Fruit fly (Drosophila melanogaster) whole organism, embryonic: ENCODE results near the gene CG9933.

Source experiments
- CG11560 ChIP-seq: fragments of 200-800 bp; sonication (Bioruptor generic); IDR thresholded peaks from 3 replicates; pipeline ENCODE4 v1.3.6; 2022; ENCODE audit warnings: missing biosample characterization, missing genetic modification characterization
- CG12769 ChIP-seq: fragments of 200-800 bp; sonication (Bioruptor generic); optimal IDR thresholded peaks from 2 replicates; lab custom pipeline; 2019; ENCODE audit warnings: missing biosample characterization, mild to moderate bottlenecking, missing genetic modification characterization, moderate library complexity
- CG4617 ChIP-seq: fragments of 200-800 bp; sonication (Bioruptor generic); optimal IDR thresholded peaks from 3 replicates; lab custom pipeline; 2016; ENCODE audit warnings: missing biosample characterization, missing genetic modification characterization, borderline replicate concordance
- CG6813 ChIP-seq: fragments of 200-800 bp; sonication (Bioruptor generic); optimal IDR thresholded peaks from 2 replicates; lab custom pipeline; 2017; ENCODE audit warnings: missing biosample characterization, missing genetic modification characterization, mild to moderate bottlenecking, moderate library complexity, missing genetic modification reagents
- CG9817 ChIP-seq: fragments of 200-800 bp; sonication (Bioruptor generic); optimal IDR thresholded peaks from 2 replicates; lab custom pipeline; 2018; ENCODE audit warnings: missing biosample characterization, mild to moderate bottlenecking, missing genetic modification characterization, moderate library complexity
- D ChIP-seq, 2 experiments: fragments of 200-800 bp in 1 of 2; fragments of >200 bp in 1 of 2; sonication (Bioruptor generic) in 1 of 2; optimal IDR thresholded peaks; 2 replicates in 1 of 2; 3 replicates in 1 of 2; lab custom pipeline; 2017; ENCODE audit warnings: mild to moderate bottlenecking in 1 of 2, missing biosample characterization in 1 of 2, missing genetic modification characterization in 1 of 2, missing genetic modification reagents in 1 of 2
- Dp ChIP-seq: fragments of 200-800 bp; sonication (Bioruptor generic); optimal IDR thresholded peaks from 2 replicates; lab custom pipeline; 2018; ENCODE audit warnings: missing biosample characterization, mild to moderate bottlenecking, missing genetic modification characterization, moderate library complexity
- ERR ChIP-seq: fragments of 200-800 bp; sonication (Bioruptor generic); optimal IDR thresholded peaks from 2 replicates; lab custom pipeline; 2016; ENCODE audit warnings: missing biosample characterization, missing genetic modification characterization
- HmgZ ChIP-seq: fragments of 200-800 bp; sonication (Bioruptor generic); optimal IDR thresholded peaks from 2 replicates; lab custom pipeline; 2018; ENCODE audit warnings: missing biosample characterization, mild to moderate bottlenecking, missing genetic modification characterization
- Hmr ChIP-seq: fragments of 200-800 bp; sonication (Bioruptor generic); optimal IDR thresholded peaks from 3 replicates; lab custom pipeline; 2017; ENCODE audit warnings: mild to moderate bottlenecking, missing biosample characterization, missing genetic modification reagents, missing genetic modification characterization
- Hr78 ChIP-seq, 2 experiments: fragments of 200-800 bp in 1 of 2; fragments of >200 bp in 1 of 2; sonication (Bioruptor generic) in 1 of 2; optimal IDR thresholded peaks; 2 replicates each; lab custom pipeline; 2017 to 2019; ENCODE audit warnings: missing biosample characterization in 2 of 2, missing genetic modification characterization in 2 of 2, mild to moderate bottlenecking in 1 of 2, moderate library complexity in 1 of 2
- Scr ChIP-seq: fragments of 200-800 bp; sonication (Bioruptor generic); IDR thresholded peaks from 2 replicates; pipeline ENCODE4 v1.3.6; 2022; ENCODE audit warnings: missing biosample characterization, missing genetic modification characterization; ENCODE audit not compliant: partially characterized antibody
- bbx ChIP-seq: fragments of 200-800 bp; sonication (Bioruptor generic); IDR thresholded peaks from 2 replicates; pipeline ENCODE4 v1.3.6; 2022; ENCODE audit warnings: missing biosample characterization, missing genetic modification characterization; ENCODE audit not compliant: partially characterized antibody
- bigmax ChIP-seq: fragments of 200-800 bp; sonication (Bioruptor generic); optimal IDR thresholded peaks from 2 replicates; lab custom pipeline; 2018; ENCODE audit warnings: missing biosample characterization, mild to moderate bottlenecking, missing genetic modification characterization
- dati ChIP-seq: fragments of 200-800 bp; sonication (Bioruptor generic); IDR thresholded peaks from 2 replicates; pipeline ENCODE4 v1.3.6; 2022; ENCODE audit warnings: missing biosample characterization, missing genetic modification characterization
- fd64A ChIP-seq: fragments of 200-800 bp; sonication (Bioruptor generic); optimal IDR thresholded peaks from 3 replicates; lab custom pipeline; 2018; ENCODE audit warnings: missing biosample characterization, mild to moderate bottlenecking, missing genetic modification characterization
- jumu ChIP-seq: fragments of 200-800 bp; sonication (Bioruptor generic); optimal IDR thresholded peaks from 3 replicates; lab custom pipeline; 2016; ENCODE audit warnings: missing biosample characterization, missing genetic modification characterization
- knrl ChIP-seq: fragments of 200-800 bp; sonication (Bioruptor generic); IDR thresholded peaks from 3 replicates; pipeline ENCODE4 v1.3.6; 2022; ENCODE audit warnings: missing biosample characterization, missing genetic modification characterization; ENCODE audit not compliant: partially characterized antibody
- sens ChIP-seq: fragments of 200-800 bp; sonication (Bioruptor generic); peaks from one replicate; lab custom pipeline; 2016; ENCODE audit warnings: missing biosample characterization, missing genetic modification characterization
- so ChIP-seq: fragments of 200-800 bp; sonication (Bioruptor generic); IDR thresholded peaks from 3 replicates; pipeline ENCODE4 v1.3.6; 2022; ENCODE audit warnings: missing biosample characterization, missing genetic modification characterization
- tup ChIP-seq: fragments of 200-800 bp; sonication (Bioruptor generic); optimal IDR thresholded peaks from 2 replicates; lab custom pipeline; 2016; ENCODE audit warnings: missing biosample characterization, mild to moderate bottlenecking, missing genetic modification characterization, moderate library complexity

The CG9933 gene

DNA sequence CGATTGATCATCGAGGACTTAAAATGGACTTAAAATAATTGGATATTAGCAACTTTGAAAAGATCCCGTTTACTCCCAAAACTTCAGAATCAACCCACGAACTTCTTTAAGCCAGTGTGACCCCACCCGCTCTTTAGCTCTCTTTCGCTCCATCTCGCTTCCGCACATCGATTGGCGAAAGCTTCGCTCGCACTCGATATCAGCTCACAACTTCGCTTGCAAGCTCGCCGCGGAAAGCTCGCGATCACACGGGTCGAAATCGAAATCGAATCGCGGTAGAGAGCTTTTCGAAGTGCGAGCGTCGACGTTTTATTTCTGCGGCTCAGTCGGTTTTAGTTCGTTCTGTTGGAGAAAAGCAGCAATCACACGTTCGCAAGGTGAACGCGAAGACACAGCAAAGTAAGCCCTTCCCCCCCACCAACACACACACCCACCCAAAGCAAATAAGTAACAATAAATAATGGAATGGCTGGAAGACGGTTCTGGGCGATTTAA, 47.0 kb downstream of the CG9933 start, which contains the start of gene Vha68-2 (continued):
- TF ChIP-seq tup (no peak), jumu (peak; percentile 57), so (GFP tag; lab: Robert Waterston, UW) (no peak), knrl (GFP tag; lab: Robert Waterston, UW) (peak; percentile 56; the same call in 2 of the 3 replicates), HmgZ (peak; percentile 76), D (optimal IDR thresholded peaks at IDR 0.05; lab: Kevin White, UChicago) (no peak), D (GFP tag; optimal IDR thresholded peaks at IDR 0.05; lab: Kevin White, UChicago) (no peak), Scr (GFP tag; lab: Robert Waterston, UW) (no peak; the same call in 1 of the 2 replicates), bigmax (peak; percentile 14), CG9817 (peak; percentile 72), bbx (peak; percentile 73), fd64A (GFP tag; lab: Kevin White, UChicago) (no peak), CG4617 (GFP tag; lab: Kevin White, UChicago) (no peak), CG6813 (no peak), sens (peak; percentile 79), ERR (GFP tag; lab: Kevin White, UChicago) (no peak), dati (GFP tag; lab: Robert Waterston, UW) (no peak), Dp (peak; percentile 33), CG11560 (peak; percentile 95), CG12769 (tag; lab: Kevin White, UChicago) (peak; percentile 57), Hr78 (GFP tag; optimal IDR thresholded peaks at IDR 0.05; lab: Kevin White, UChicago) (no peak), Hmr (peak; percentile 84)
